Worm (Caenorhabditis elegans) whole organism, mixed stage, embryonic: ENCODE measurements around the gene nhr-21.

Experiments used
- elt-1 ChIP-seq: sonication (generic microtip); optimal IDR thresholded peaks from 2 replicates; lab custom pipeline; 2017; ENCODE audit warnings: missing genetic modification characterization, mild to moderate bottlenecking, missing compliant biosample characterization, antibody characterized with exemption, moderate library complexity, borderline replicate concordance; ENCODE audit not compliant: insufficient read depth
- sem-2 ChIP-seq: fragments of 200-800 bp; sonication (Bioruptor generic); optimal IDR thresholded peaks from 2 replicates; lab custom pipeline; 2018; ENCODE audit warnings: mild to moderate bottlenecking, missing genetic modification characterization, missing compliant biosample characterization
- zip-8 ChIP-seq: fragments of 150-350 bp; optimal IDR thresholded peaks from 2 replicates; lab custom pipeline; 2014; ENCODE audit warnings: missing biosample characterization, missing genetic modification characterization

- TF ChIP-seq sem-2, result no peak
- no peak for TF ChIP-seq zip-8 (tag; lab: Kevin White, UChicago)
- TF ChIP-seq elt-1 (tag; lab: Kevin White, UChicago), result no peak
These were observed 17.3 kb downstream of the nhr-21 start, which contains the start of gene haf-2 for ce11 chrII:7356326-7356725.
